Fruit fly (Drosophila melanogaster) whole organism, embryonic: Measurements from ENCODE around the gene caps.

ENCODE experiments used
- Adf1 ChIP-seq: fragments of 200-800 bp; sonication (Bioruptor generic); IDR thresholded peaks from 2 replicates; pipeline ENCODE4 v1.3.6; 2022; ENCODE audit warnings: missing biosample characterization, missing genetic modification characterization
- BEAF-32 ChIP-seq: fragments of 200-800 bp; sonication (Bioruptor generic); optimal IDR thresholded peaks from 3 replicates; lab custom pipeline; 2017; ENCODE audit warnings: missing biosample characterization, missing genetic modification characterization, mild to moderate bottlenecking, moderate library complexity, missing genetic modification reagents
- CG10147 ChIP-seq: fragments of 200-800 bp; sonication (Bioruptor generic); optimal IDR thresholded peaks from 2 replicates; lab custom pipeline; 2019; ENCODE audit warnings: missing biosample characterization, mild to moderate bottlenecking, missing genetic modification characterization, moderate library complexity
- CG12104 ChIP-seq: fragments of 200-800 bp; sonication (Bioruptor generic); optimal IDR thresholded peaks from 3 replicates; lab custom pipeline; 2016; ENCODE audit warnings: missing biosample characterization, missing genetic modification characterization
- CG12744 ChIP-seq: fragments of 200-800 bp; sonication (Bioruptor generic); optimal IDR thresholded peaks from 2 replicates; lab custom pipeline; 2016; ENCODE audit warnings: missing biosample characterization, missing genetic modification characterization
- CG13894 ChIP-seq: fragments of 200-800 bp; sonication (Bioruptor generic); optimal IDR thresholded peaks from 3 replicates; lab custom pipeline; 2018; ENCODE audit warnings: missing biosample characterization, mild to moderate bottlenecking, missing genetic modification characterization, moderate library complexity
- CG14014 ChIP-seq: fragments of 200-800 bp; sonication (Bioruptor generic); IDR thresholded peaks from 2 replicates; pipeline ENCODE4 v1.3.6; 2022; ENCODE audit warnings: missing biosample characterization, missing genetic modification characterization
- CG1529 ChIP-seq: fragments of 200-800 bp; sonication (Bioruptor generic); optimal IDR thresholded peaks from 3 replicates; lab custom pipeline; 2018; ENCODE audit warnings: missing biosample characterization, missing genetic modification characterization
- CG15601 ChIP-seq: fragments of 200-800 bp; sonication (Bioruptor generic); optimal IDR thresholded peaks from 3 replicates; lab custom pipeline; 2019; ENCODE audit warnings: missing biosample characterization, mild to moderate bottlenecking, missing genetic modification characterization, moderate library complexity
- CG15696 ChIP-seq: fragments of 200-800 bp; sonication (Bioruptor generic); optimal IDR thresholded peaks from 2 replicates; lab custom pipeline; 2019; ENCODE audit warnings: missing biosample characterization, mild to moderate bottlenecking, missing genetic modification characterization, moderate library complexity
- CG1832 ChIP-seq: fragments of 200-800 bp; sonication (Bioruptor generic); optimal IDR thresholded peaks from 2 replicates; lab custom pipeline; 2017; ENCODE audit warnings: missing biosample characterization, mild to moderate bottlenecking, missing genetic modification characterization, inconsistent platforms
- CG18599 ChIP-seq: fragments of 200-800 bp; sonication (Bioruptor generic); optimal IDR thresholded peaks from 3 replicates; lab custom pipeline; 2017; ENCODE audit warnings: missing biosample characterization, missing genetic modification characterization, mild to moderate bottlenecking, moderate library complexity, missing genetic modification reagents
- CG2712 ChIP-seq: fragments of 200-800 bp; optimal IDR thresholded peaks from 3 replicates; lab custom pipeline; 2019; ENCODE audit warnings: missing biosample characterization, mild to moderate bottlenecking, missing genetic modification characterization, moderate library complexity
- CG34376 ChIP-seq: fragments of 200-800 bp; sonication (Bioruptor generic); optimal IDR thresholded peaks from 2 replicates; lab custom pipeline; 2018; ENCODE audit warnings: missing biosample characterization, mild to moderate bottlenecking, missing genetic modification characterization
- CG3726 ChIP-seq: fragments of 200-800 bp; sonication (Bioruptor generic); IDR thresholded peaks from 3 replicates; pipeline ENCODE4, ENCODE4 v1.3.6; 2022; ENCODE audit warnings: missing biosample characterization, missing genetic modification characterization
- CG4404 ChIP-seq: fragments of 200-800 bp; sonication (Bioruptor generic); IDR thresholded peaks from 2 replicates; pipeline ENCODE4 v1.3.6; 2022; ENCODE audit warnings: missing biosample characterization, missing genetic modification characterization
- CG4617 ChIP-seq: fragments of 200-800 bp; sonication (Bioruptor generic); optimal IDR thresholded peaks from 3 replicates; lab custom pipeline; 2016; ENCODE audit warnings: missing biosample characterization, missing genetic modification characterization, borderline replicate concordance
- CG4730 ChIP-seq: fragments of 200-800 bp; sonication (Bioruptor generic); IDR thresholded peaks from 2 replicates; pipeline ENCODE4 v1.3.6; 2022; ENCODE audit warnings: missing biosample characterization, missing genetic modification characterization
- CG4820 ChIP-seq: fragments of 200-800 bp; sonication (Bioruptor generic); optimal IDR thresholded peaks from 3 replicates; lab custom pipeline; 2016; ENCODE audit warnings: missing biosample characterization, missing genetic modification characterization
- CG6765 ChIP-seq: fragments of 200-800 bp; sonication (Bioruptor generic); optimal IDR thresholded peaks from 3 replicates; lab custom pipeline; 2017; ENCODE audit warnings: missing biosample characterization, mild to moderate bottlenecking, missing genetic modification characterization
- CG8944 ChIP-seq: fragments of 200-800 bp; sonication (Bioruptor generic); optimal IDR thresholded peaks from 3 replicates; lab custom pipeline; 2016; ENCODE audit warnings: missing biosample characterization, missing genetic modification characterization
- Dad ChIP-seq: fragments of 200-800 bp; sonication (Bioruptor generic); optimal IDR thresholded peaks from 3 replicates; lab custom pipeline; 2016; ENCODE audit warnings: missing biosample characterization, missing genetic modification characterization
- Gsc ChIP-seq: fragments of 200-800 bp; sonication (Bioruptor generic); IDR thresholded peaks from 2 replicates; pipeline ENCODE4 v1.3.6; 2022; ENCODE audit warnings: missing biosample characterization, missing genetic modification characterization
- HmgD ChIP-seq: fragments of 200-800 bp; sonication (Bioruptor generic); optimal IDR thresholded peaks from 3 replicates; lab custom pipeline; 2016; ENCODE audit warnings: missing biosample characterization, missing genetic modification characterization
- Hsf ChIP-seq: fragments of 200-800 bp; sonication (Bioruptor generic); optimal IDR thresholded peaks from 3 replicates; lab custom pipeline; 2016; ENCODE audit warnings: missing biosample characterization, missing genetic modification characterization
- Lhr ChIP-seq: fragments of 200-800 bp; sonication (Bioruptor generic); optimal IDR thresholded peaks from 3 replicates; lab custom pipeline; 2017; ENCODE audit warnings: mild to moderate bottlenecking, missing biosample characterization, missing genetic modification reagents, missing genetic modification characterization
- NC2α ChIP-seq: fragments of 200-800 bp; sonication (Bioruptor generic); optimal IDR thresholded peaks from 2 replicates; lab custom pipeline; 2016; ENCODE audit warnings: missing biosample characterization, missing genetic modification characterization
- NFAT ChIP-seq: fragments of 200-800 bp; sonication (Bioruptor generic); IDR thresholded peaks from 2 replicates; pipeline ENCODE4 v1.3.6; 2022; ENCODE audit warnings: missing biosample characterization, missing genetic modification characterization
- NfI ChIP-seq: fragments of 200-800 bp; sonication (Bioruptor generic); optimal IDR thresholded peaks from 3 replicates; lab custom pipeline; 2018; ENCODE audit warnings: missing biosample characterization, mild to moderate bottlenecking, missing genetic modification characterization, moderate library complexity
- Usf ChIP-seq: fragments of 200-800 bp; sonication (Bioruptor generic); optimal IDR thresholded peaks from 2 replicates; lab custom pipeline; 2017; ENCODE audit warnings: missing genotype, missing biosample characterization, missing genetic modification characterization
- ase ChIP-seq: fragments of 200-800 bp; sonication (Bioruptor generic); IDR thresholded peaks from 3 replicates; pipeline ENCODE4 v1.3.6; 2022; ENCODE audit warnings: missing biosample characterization, missing genetic modification characterization
- bcd ChIP-seq: fragments of 200-800 bp; sonication (Bioruptor generic); optimal IDR thresholded peaks from 2 replicates; lab custom pipeline; 2017; ENCODE audit warnings: missing biosample characterization, mild to moderate bottlenecking, missing genetic modification characterization
- br ChIP-seq: fragments of >200 bp; optimal IDR thresholded peaks from 2 replicates; lab custom pipeline; 2017
- chm ChIP-seq: fragments of 200-800 bp; sonication (Bioruptor generic); IDR thresholded peaks from 2 replicates; pipeline ENCODE4 v1.3.6; 2022; ENCODE audit warnings: missing biosample characterization, missing genetic modification characterization
- dati ChIP-seq: fragments of 200-800 bp; sonication (Bioruptor generic); IDR thresholded peaks from 2 replicates; pipeline ENCODE4 v1.3.6; 2022; ENCODE audit warnings: missing biosample characterization, missing genetic modification characterization
- ewg ChIP-seq: fragments of 200-800 bp; sonication (Bioruptor generic); optimal IDR thresholded peaks from 3 replicates; lab custom pipeline; 2017; ENCODE audit warnings: mild to moderate bottlenecking, missing biosample characterization, missing genetic modification reagents, missing genetic modification characterization
- fru ChIP-seq: fragments of >200 bp; optimal IDR thresholded peaks from 2 replicates; lab custom pipeline; 2017
- gcm ChIP-seq: fragments of 200-800 bp; sonication (Bioruptor generic); optimal IDR thresholded peaks from 2 replicates; lab custom pipeline; 2019; ENCODE audit warnings: missing biosample characterization, mild to moderate bottlenecking, missing genetic modification characterization, moderate library complexity
- gro ChIP-seq: fragments of 200-800 bp; sonication (Bioruptor generic); optimal IDR thresholded peaks from 2 replicates; lab custom pipeline; 2016; ENCODE audit warnings: missing biosample characterization, missing genetic modification characterization
- gsb-n ChIP-seq: fragments of 200-800 bp; sonication (Bioruptor generic); optimal IDR thresholded peaks from 3 replicates; lab custom pipeline; 2018; ENCODE audit warnings: missing biosample characterization, mild to moderate bottlenecking, missing genetic modification characterization
- kah ChIP-seq: fragments of 200-800 bp; sonication (Bioruptor generic); optimal IDR thresholded peaks from 2 replicates; lab custom pipeline; 2018; ENCODE audit warnings: missing biosample characterization, mild to moderate bottlenecking, missing genetic modification characterization
- nerfin-1 ChIP-seq: fragments of 200-800 bp; sonication (Bioruptor generic); optimal IDR thresholded peaks from 3 replicates; lab custom pipeline; 2019; ENCODE audit warnings: missing biosample characterization, mild to moderate bottlenecking, missing genetic modification characterization, moderate library complexity
- pfk ChIP-seq: fragments of 200-800 bp; sonication (Bioruptor generic); optimal IDR thresholded peaks from 2 replicates; lab custom pipeline; 2018; ENCODE audit warnings: missing biosample characterization, mild to moderate bottlenecking, missing genetic modification characterization, moderate library complexity
- pho ChIP-seq: fragments of 200-800 bp; sonication (Bioruptor generic); optimal IDR thresholded peaks from 2 replicates; lab custom pipeline; 2016; ENCODE audit warnings: missing biosample characterization, missing genetic modification characterization
- pnt ChIP-seq: fragments of 200-800 bp; sonication (Bioruptor generic); optimal IDR thresholded peaks from 3 replicates; lab custom pipeline; 2016; ENCODE audit warnings: missing biosample characterization, missing genetic modification characterization
- prd ChIP-seq, 3 experiments: fragments of >200 bp in 2 of 3; fragments of 200-800 bp in 1 of 3; sonication (Bioruptor generic) in 1 of 3; optimal IDR thresholded peaks in 2 of 3; IDR thresholded peaks in 1 of 3; 2 replicates in 2 of 3; 3 replicates in 1 of 3; pipeline versions ENCODE4 v1.3.6 to Lab custom; 2017 to 2022; ENCODE audit warnings: missing biosample characterization in 1 of 3, missing genetic modification characterization in 1 of 3
- salm ChIP-seq: fragments of 200-800 bp; sonication (Bioruptor generic); optimal IDR thresholded peaks from 2 replicates; lab custom pipeline; 2018; ENCODE audit warnings: missing biosample characterization, mild to moderate bottlenecking, missing genetic modification characterization
- sc ChIP-seq, 3 experiments: fragments of >200 bp in 2 of 3; fragments of 200-800 bp in 1 of 3; sonication (Bioruptor generic) in 1 of 3; optimal IDR thresholded peaks; 2 replicates in 2 of 3; 3 replicates in 1 of 3; lab custom pipeline; 2017; ENCODE audit warnings: mild to moderate bottlenecking in 1 of 3, missing biosample characterization in 1 of 3, missing genetic modification characterization in 1 of 3, missing genetic modification reagents in 1 of 3
- sens ChIP-seq: fragments of 200-800 bp; sonication (Bioruptor generic); peaks from one replicate; lab custom pipeline; 2016; ENCODE audit warnings: missing biosample characterization, missing genetic modification characterization
- sna ChIP-seq: fragments of 200-800 bp; sonication (Bioruptor generic); IDR thresholded peaks from 2 replicates; pipeline ENCODE4 v1.3.6; 2022; ENCODE audit warnings: missing biosample characterization, missing genetic modification characterization; ENCODE audit not compliant: partially characterized antibody
- so ChIP-seq: fragments of 200-800 bp; sonication (Bioruptor generic); IDR thresholded peaks from 3 replicates; pipeline ENCODE4 v1.3.6; 2022; ENCODE audit warnings: missing biosample characterization, missing genetic modification characterization
- unpg ChIP-seq: fragments of 200-800 bp; sonication (Bioruptor generic); optimal IDR thresholded peaks from 3 replicates; lab custom pipeline; 2018; ENCODE audit warnings: missing biosample characterization, mild to moderate bottlenecking, missing genetic modification characterization, moderate library complexity

The caps gene

dm6 chr3L:13295675-13296074, 67.2 kb downstream of the caps start (continued):
- TF ChIP-seq chm (GFP tag; lab: Robert Waterston, UW): no peak
- no peak for TF ChIP-seq CG14014 (GFP tag; lab: Robert Waterston, UW)
- TF ChIP-seq pnt (GFP tag; lab: Kevin White, UChicago): no peak
- TF ChIP-seq CG10147 (GFP tag; lab: Kevin White, UChicago): no peak
- no peak for TF ChIP-seq CG34376 (GFP tag; lab: Kevin White, UChicago)
- peak; percentile 62 for TF ChIP-seq CG4404 (GFP tag; lab: Robert Waterston, UW)
- TF ChIP-seq CG1832 (GFP tag; lab: Kevin White, UChicago): no peak
- no peak for TF ChIP-seq Dad (GFP tag; lab: Kevin White, UChicago)
- TF ChIP-seq CG18599 (GFP tag; lab: Kevin White, UChicago): no peak
- no peak for TF ChIP-seq CG4617 (GFP tag; lab: Kevin White, UChicago)
- TF ChIP-seq Lhr (GFP tag; lab: Kevin White, UChicago): no peak
- no peak for TF ChIP-seq unpg (GFP tag; lab: Kevin White, UChicago)
- TF ChIP-seq Gsc (GFP tag; lab: Robert Waterston, UW): no peak
- TF ChIP-seq fru (lab: Kevin White, UChicago): no peak
- TF ChIP-seq ase (GFP tag; lab: Robert Waterston, UW): no peak
- TF ChIP-seq gsb-n (tag; lab: Kevin White, UChicago): no peak
- no peak for TF ChIP-seq CG4730 (GFP tag; lab: Robert Waterston, UW)
- TF ChIP-seq CG1529 (GFP tag; lab: Kevin White, UChicago): no peak
- peak; percentile 17 for TF ChIP-seq Hsf (GFP tag; lab: Kevin White, UChicago)
- peak; percentile 86 for TF ChIP-seq sens (GFP tag; lab: Kevin White, UChicago)
- TF ChIP-seq CG4820 (GFP tag; lab: Kevin White, UChicago): no peak
- no peak for TF ChIP-seq Usf
- TF ChIP-seq sc (optimal IDR thresholded peaks at IDR 0.05; lab: Kevin White, UChicago): no peak
- TF ChIP-seq sc (GFP tag; optimal IDR thresholded peaks at IDR 0.05; lab: Kevin White, UChicago): no peak
- no peak for TF ChIP-seq gro (GFP tag; lab: Kevin White, UChicago)
- TF ChIP-seq CG12104: no peak
- TF ChIP-seq CG15601 (tag; lab: Kevin White, UChicago): peak; percentile 1
- TF ChIP-seq CG8944 (GFP tag; lab: Kevin White, UChicago): no peak
- no peak for TF ChIP-seq CG12744 (GFP tag; lab: Kevin White, UChicago)
- TF ChIP-seq NFAT (GFP tag; lab: Robert Waterston, UW): no peak
- no peak for TF ChIP-seq gcm (GFP tag; lab: Kevin White, UChicago)
- TF ChIP-seq sna (GFP tag; lab: Robert Waterston, UW): no peak
- no peak for TF ChIP-seq kah
- TF ChIP-seq Adf1 (GFP tag; lab: Robert Waterston, UW): no peak
- TF ChIP-seq NfI (GFP tag; lab: Kevin White, UChicago): no peak
- TF ChIP-seq prd (optimal IDR thresholded peaks at IDR 0.05; lab: Kevin White, UChicago): no peak
- peak; percentile 77; the same call in 2 of the 3 replicates for TF ChIP-seq prd (GFP tag; IDR thresholded peaks at IDR 0.05; lab: Robert Waterston, UW)
- TF ChIP-seq salm: no peak
- TF ChIP-seq pfk (GFP tag; lab: Kevin White, UChicago): no peak
- TF ChIP-seq pho: no peak
- no peak for TF ChIP-seq br (lab: Kevin White, UChicago)
- TF ChIP-seq CG2712: peak; percentile 30
- TF ChIP-seq nerfin-1: no peak
- no peak for TF ChIP-seq dati
- TF ChIP-seq NC2α (GFP tag; lab: Kevin White, UChicago): no peak
- TF ChIP-seq BEAF-32 (GFP tag; lab: Kevin White, UChicago): no peak
- TF ChIP-seq CG3726 (GFP tag; lab: Robert Waterston, UW): no peak
- TF ChIP-seq so (GFP tag; lab: Robert Waterston, UW): no peak
- no peak for TF ChIP-seq CG13894 (tag; lab: Kevin White, UChicago)
- TF ChIP-seq CG15696: no peak
- TF ChIP-seq HmgD (GFP tag; lab: Kevin White, UChicago): no peak
- no peak for TF ChIP-seq CG6765 (GFP tag; lab: Kevin White, UChicago)
- TF ChIP-seq bcd (GFP tag; lab: Kevin White, UChicago): no peak
- no peak for TF ChIP-seq ewg
